Fruit fly (Drosophila melanogaster) whole organism, embryonic: ENCODE data around the gene UQCR-6.4L.
A peak's percentile ranks its signal among the peaks of the same experiment; 100 is the strongest.

Source experiments
- Awh ChIP-seq: fragments of 200-800 bp; sonication (Bioruptor generic); IDR thresholded peaks from 2 replicates; pipeline ENCODE4, ENCODE4 v1.3.6; 2022; ENCODE audit warnings: missing biosample characterization, missing genetic modification characterization
- B-H1 ChIP-seq: fragments of 200-800 bp; sonication (Bioruptor generic); IDR thresholded peaks from 3 replicates; pipeline ENCODE4 v1.3.6; 2022; ENCODE audit warnings: missing biosample characterization, missing genetic modification characterization
- Bgb ChIP-seq: fragments of 200-800 bp; sonication (Bioruptor generic); IDR thresholded peaks from 2 replicates; pipeline ENCODE4 v1.3.6; 2022; ENCODE audit warnings: missing biosample characterization, missing genetic modification characterization; ENCODE audit not compliant: partially characterized antibody
- CG10147 ChIP-seq: fragments of 200-800 bp; sonication (Bioruptor generic); optimal IDR thresholded peaks from 2 replicates; lab custom pipeline; 2019; ENCODE audit warnings: missing biosample characterization, mild to moderate bottlenecking, missing genetic modification characterization, moderate library complexity
- CG1024 ChIP-seq: fragments of 200-800 bp; sonication (Bioruptor generic); IDR thresholded peaks from 2 replicates; pipeline ENCODE4 v1.3.6; 2022; ENCODE audit warnings: missing biosample characterization, missing genetic modification characterization
- CG10321 ChIP-seq: fragments of 200-800 bp; sonication (Bioruptor generic); IDR thresholded peaks from 2 replicates; pipeline ENCODE4 v1.3.6; 2022; ENCODE audit warnings: missing biosample characterization, missing genetic modification characterization
- CG13424 ChIP-seq: fragments of 200-800 bp; sonication (Bioruptor generic); optimal IDR thresholded peaks from 2 replicates; lab custom pipeline; 2019; ENCODE audit warnings: missing biosample characterization, mild to moderate bottlenecking, missing genetic modification characterization, moderate library complexity
- CG14050 ChIP-seq: fragments of 200-800 bp; sonication (Bioruptor generic); IDR thresholded peaks from 3 replicates; pipeline ENCODE4 v1.3.6; 2022; ENCODE audit warnings: missing biosample characterization, missing genetic modification characterization
- CG15269 ChIP-seq: fragments of 200-800 bp; sonication (Bioruptor generic); optimal IDR thresholded peaks from 2 replicates; lab custom pipeline; 2018; ENCODE audit warnings: missing biosample characterization, mild to moderate bottlenecking, missing genetic modification characterization, moderate library complexity
- CG16813 ChIP-seq: fragments of 200-800 bp; sonication (Bioruptor generic); IDR thresholded peaks from 3 replicates; pipeline ENCODE4 v1.3.6; 2022; ENCODE audit warnings: missing biosample characterization, missing genetic modification characterization; ENCODE audit not compliant: partially characterized antibody
- CG16863 ChIP-seq: fragments of 200-800 bp; sonication (Bioruptor generic); optimal IDR thresholded peaks from 3 replicates; lab custom pipeline; 2016; ENCODE audit warnings: missing biosample characterization, missing genetic modification characterization
- CG18599 ChIP-seq: fragments of 200-800 bp; sonication (Bioruptor generic); optimal IDR thresholded peaks from 3 replicates; lab custom pipeline; 2017; ENCODE audit warnings: missing biosample characterization, missing genetic modification characterization, mild to moderate bottlenecking, moderate library complexity, missing genetic modification reagents
- CG30431 ChIP-seq: fragments of 200-800 bp; sonication (Bioruptor generic); optimal IDR thresholded peaks from 2 replicates; lab custom pipeline; 2017; ENCODE audit warnings: missing biosample characterization, missing genetic modification characterization
- CG31365 ChIP-seq: fragments of 200-800 bp; sonication (Bioruptor generic); optimal IDR thresholded peaks from 2 replicates; lab custom pipeline; 2018; ENCODE audit warnings: missing biosample characterization, mild to moderate bottlenecking, missing genetic modification characterization
- CG4282 ChIP-seq: fragments of 200-800 bp; sonication (Bioruptor generic); optimal IDR thresholded peaks from 2 replicates; lab custom pipeline; 2016; ENCODE audit warnings: missing biosample characterization, missing genetic modification characterization
- CG4360 ChIP-seq: fragments of 200-800 bp; sonication (Bioruptor generic); IDR thresholded peaks from 2 replicates; pipeline ENCODE4 v1.3.6; 2022; ENCODE audit warnings: missing biosample characterization, missing genetic modification characterization
- CG4404 ChIP-seq: fragments of 200-800 bp; sonication (Bioruptor generic); IDR thresholded peaks from 2 replicates; pipeline ENCODE4 v1.3.6; 2022; ENCODE audit warnings: missing biosample characterization, missing genetic modification characterization
- CG5245 ChIP-seq: fragments of 200-800 bp; sonication (Bioruptor generic); optimal IDR thresholded peaks from 3 replicates; lab custom pipeline; 2016; ENCODE audit warnings: missing biosample characterization, missing genetic modification characterization
- CG6175 ChIP-seq: fragments of 200-800 bp; sonication (Bioruptor generic); IDR thresholded peaks from 3 replicates; pipeline ENCODE4 v1.3.6; 2022; ENCODE audit warnings: missing biosample characterization, missing genetic modification characterization
- CG6813 ChIP-seq: fragments of 200-800 bp; sonication (Bioruptor generic); optimal IDR thresholded peaks from 2 replicates; lab custom pipeline; 2017; ENCODE audit warnings: missing biosample characterization, missing genetic modification characterization, mild to moderate bottlenecking, moderate library complexity, missing genetic modification reagents
- CG6854 ChIP-seq: fragments of 200-800 bp; sonication (Bioruptor generic); optimal IDR thresholded peaks from 3 replicates; lab custom pipeline; 2017; ENCODE audit warnings: missing biosample characterization, mild to moderate bottlenecking, missing genetic modification characterization
- CG7963 ChIP-seq: fragments of 200-800 bp; sonication (Bioruptor generic); IDR thresholded peaks from 3 replicates; pipeline ENCODE4 v1.3.6; 2022; ENCODE audit warnings: missing biosample characterization, missing genetic modification characterization; ENCODE audit not compliant: partially characterized antibody
- CG8924 ChIP-seq: fragments of 200-800 bp; optimal IDR thresholded peaks from 3 replicates; lab custom pipeline; 2019; ENCODE audit warnings: missing biosample characterization, mild to moderate bottlenecking, missing genetic modification characterization, moderate library complexity
- D19B ChIP-seq: fragments of 200-800 bp; sonication (Bioruptor generic); optimal IDR thresholded peaks from 2 replicates; lab custom pipeline; 2017; ENCODE audit warnings: missing biosample characterization, mild to moderate bottlenecking, missing genetic modification characterization
- Dp ChIP-seq: fragments of 200-800 bp; sonication (Bioruptor generic); optimal IDR thresholded peaks from 2 replicates; lab custom pipeline; 2018; ENCODE audit warnings: missing biosample characterization, mild to moderate bottlenecking, missing genetic modification characterization, moderate library complexity
- Drgx ChIP-seq: fragments of 200-800 bp; sonication (Bioruptor generic); IDR thresholded peaks from 2 replicates; pipeline ENCODE4 v1.3.6; 2022; ENCODE audit warnings: missing biosample characterization, missing genetic modification characterization
- Ets65A ChIP-seq: fragments of 200-800 bp; sonication (Bioruptor generic); peaks from one replicate; lab custom pipeline; 2016; ENCODE audit warnings: missing biosample characterization, missing genetic modification characterization
- Fer1 ChIP-seq: fragments of 200-800 bp; sonication (Bioruptor generic); optimal IDR thresholded peaks from 2 replicates; lab custom pipeline; 2017; ENCODE audit warnings: missing biosample characterization, mild to moderate bottlenecking, missing genetic modification characterization
- Fer3 ChIP-seq: fragments of 200-800 bp; sonication (Bioruptor generic); optimal IDR thresholded peaks from 2 replicates; lab custom pipeline; 2018; ENCODE audit warnings: missing biosample characterization, mild to moderate bottlenecking, missing genetic modification characterization, moderate library complexity
- Gug ChIP-seq: fragments of 200-800 bp; sonication (Bioruptor generic); IDR thresholded peaks from 4 replicates; pipeline ENCODE4 v1.3.6; 2022; ENCODE audit warnings: missing biosample characterization, missing genetic modification characterization
- H15 ChIP-seq: fragments of 200-800 bp; sonication (Bioruptor generic); IDR thresholded peaks from 3 replicates; pipeline ENCODE4 v1.3.6; 2022; ENCODE audit warnings: missing biosample characterization, missing genetic modification characterization
- Hr78 ChIP-seq, 2 experiments: fragments of 200-800 bp in 1 of 2; fragments of >200 bp in 1 of 2; sonication (Bioruptor generic) in 1 of 2; optimal IDR thresholded peaks; 2 replicates each; lab custom pipeline; 2017 to 2019; ENCODE audit warnings: missing biosample characterization in 2 of 2, missing genetic modification characterization in 2 of 2, mild to moderate bottlenecking in 1 of 2, moderate library complexity in 1 of 2
- Lpt ChIP-seq: fragments of >200 bp; optimal IDR thresholded peaks from 2 replicates; lab custom pipeline; 2018; ENCODE audit warnings: missing biosample characterization, missing genetic modification characterization
- Max ChIP-seq: fragments of 200-800 bp; sonication (Bioruptor generic); optimal IDR thresholded peaks from 2 replicates; lab custom pipeline; 2016; ENCODE audit warnings: missing biosample characterization, mild to moderate bottlenecking, missing genetic modification characterization
- Six4 ChIP-seq: fragments of 200-800 bp; sonication (Bioruptor generic); optimal IDR thresholded peaks from 2 replicates; lab custom pipeline; 2016; ENCODE audit warnings: missing biosample characterization, missing genetic modification characterization
- crc ChIP-seq: fragments of 200-800 bp; sonication (Bioruptor generic); optimal IDR thresholded peaks from 2 replicates; lab custom pipeline; 2016; ENCODE audit warnings: missing biosample characterization, missing genetic modification characterization
- croc ChIP-seq: fragments of 200-800 bp; sonication (Bioruptor generic); conservative IDR thresholded peaks from 3 replicates; pipeline ENCODE4 v1.3.6; 2022; ENCODE audit warnings: missing biosample characterization, missing genetic modification characterization
- crp ChIP-seq, 2 experiments: fragments of 200-800 bp; sonication (Bioruptor generic); optimal IDR thresholded peaks; 2 replicates in 1 of 2; 3 replicates in 1 of 2; lab custom pipeline; 2017; ENCODE audit warnings: missing biosample characterization in 2 of 2, missing genetic modification characterization in 2 of 2, mild to moderate bottlenecking in 1 of 2, moderate library complexity in 1 of 2
- fd64A ChIP-seq: fragments of 200-800 bp; sonication (Bioruptor generic); optimal IDR thresholded peaks from 3 replicates; lab custom pipeline; 2018; ENCODE audit warnings: missing biosample characterization, mild to moderate bottlenecking, missing genetic modification characterization
- hbn ChIP-seq: fragments of 200-800 bp; sonication (Bioruptor generic); IDR thresholded peaks from 2 replicates; pipeline ENCODE4 v1.3.6; 2022; ENCODE audit warnings: missing biosample characterization, missing genetic modification characterization; ENCODE audit not compliant: partially characterized antibody
- lbe ChIP-seq: fragments of 200-800 bp; sonication (Bioruptor generic); optimal IDR thresholded peaks from 2 replicates; lab custom pipeline; 2016; ENCODE audit warnings: missing biosample characterization, mild to moderate bottlenecking, missing genetic modification characterization
- nerfin-1 ChIP-seq: fragments of 200-800 bp; sonication (Bioruptor generic); optimal IDR thresholded peaks from 3 replicates; lab custom pipeline; 2019; ENCODE audit warnings: missing biosample characterization, mild to moderate bottlenecking, missing genetic modification characterization, moderate library complexity
- pho ChIP-seq: fragments of 200-800 bp; sonication (Bioruptor generic); optimal IDR thresholded peaks from 2 replicates; lab custom pipeline; 2016; ENCODE audit warnings: missing biosample characterization, missing genetic modification characterization
- sd ChIP-seq: fragments of 200-800 bp; sonication (Bioruptor generic); optimal IDR thresholded peaks from 3 replicates; lab custom pipeline; 2018; ENCODE audit warnings: missing biosample characterization, mild to moderate bottlenecking, missing genetic modification characterization, moderate library complexity
- seq ChIP-seq: fragments of 200-800 bp; sonication (Bioruptor generic); IDR thresholded peaks from 2 replicates; pipeline ENCODE4 v1.3.6; 2022; ENCODE audit warnings: missing biosample characterization, missing genetic modification characterization
- sna ChIP-seq: fragments of 200-800 bp; sonication (Bioruptor generic); IDR thresholded peaks from 2 replicates; pipeline ENCODE4 v1.3.6; 2022; ENCODE audit warnings: missing biosample characterization, missing genetic modification characterization; ENCODE audit not compliant: partially characterized antibody
- sob ChIP-seq: fragments of 200-800 bp; sonication (Bioruptor generic); IDR thresholded peaks from 2 replicates; pipeline ENCODE4 v1.3.6; 2022; ENCODE audit warnings: missing biosample characterization, missing genetic modification characterization
- tap ChIP-seq: fragments of 200-800 bp; optimal IDR thresholded peaks from 3 replicates; lab custom pipeline; 2019; ENCODE audit warnings: missing biosample characterization, mild to moderate bottlenecking, missing genetic modification characterization, moderate library complexity
- vfl ChIP-seq: fragments of 200-800 bp; sonication (Bioruptor generic); optimal IDR thresholded peaks from 2 replicates; lab custom pipeline; 2016; ENCODE audit warnings: missing biosample characterization, missing genetic modification characterization
- vnd ChIP-seq: fragments of 200-800 bp; sonication (Bioruptor generic); IDR thresholded peaks from 3 replicates; pipeline ENCODE4 v1.3.6; 2022; ENCODE audit warnings: missing biosample characterization, missing genetic modification characterization; ENCODE audit not compliant: partially characterized antibody

Gene UQCR-6.4L

dm6 chr3L:16542998-16543624 lies 23.4 kb upstream of the UQCR-6.4L start, which contains the start of gene CG43373 (continued):
- TF ChIP-seq Hr78 (GFP tag; optimal IDR thresholded peaks at IDR 0.05; lab: Kevin White, UChicago) (no peak), Lpt (GFP tag; lab: Kevin White, UChicago) (no peak), CG16813 (no peak), Fer3 (no peak), CG16863 (GFP tag; lab: Kevin White, UChicago) (no peak), vfl (GFP tag; lab: Kevin White, UChicago) (no peak), CG5245 (GFP tag; lab: Kevin White, UChicago) (no peak), CG6813 (GFP tag; lab: Kevin White, UChicago) (no peak), CG18599 (GFP tag; lab: Kevin White, UChicago) (peak; percentile 54), CG4360 (GFP tag; lab: Robert Waterston, UW) (no peak), vnd (GFP tag; lab: Robert Waterston, UW) (no peak), CG10321 (GFP tag; lab: Robert Waterston, UW) (no peak), D19B (no peak), CG31365 (tag; lab: Kevin White, UChicago) (no peak), Bgb (no peak), tap (tag; lab: Kevin White, UChicago) (no peak), sob (GFP tag; lab: Robert Waterston, UW) (no peak), nerfin-1 (tag; lab: Kevin White, UChicago) (no peak), B-H1 (no peak), fd64A (GFP tag; lab: Kevin White, UChicago) (no peak), seq (no peak), hbn (no peak), CG30431 (GFP tag; lab: Kevin White, UChicago) (no peak), CG4282 (GFP tag; lab: Kevin White, UChicago) (no peak), sna (GFP tag; lab: Robert Waterston, UW) (no peak), crp (GFP tag; optimal IDR thresholded peaks at IDR 0.05; lab: Kevin White, UChicago) (no peak), CG10147 (no peak), CG13424 (no peak), Gug (GFP tag; lab: Robert Waterston, UW) (no peak), crc (no peak), Ets65A (peak; percentile 62), croc (GFP tag; lab: Robert Waterston, UW) (no peak), Drgx (no peak), Awh (no peak), CG8924 (tag; lab: Kevin White, UChicago) (no peak), H15 (GFP tag; lab: Robert Waterston, UW) (no peak), lbe (no peak), Dp (no peak), CG7963 (GFP tag; lab: Robert Waterston, UW) (no peak), pho (GFP tag; lab: Kevin White, UChicago) (no peak), CG14050 (GFP tag; lab: Robert Waterston, UW) (no peak), Fer1 (peak; percentile 61), sd (tag; lab: Kevin White, UChicago) (peak; percentile 2), CG6854 (GFP tag; lab: Kevin White, UChicago) (peak; percentile 22), CG1024 (GFP tag; lab: Robert Waterston, UW) (no peak), Six4 (GFP tag; lab: Kevin White, UChicago) (no peak), Max (GFP tag; lab: Kevin White, UChicago) (no peak), CG6175 (GFP tag; lab: Robert Waterston, UW) (no peak), CG4404 (GFP tag; lab: Robert Waterston, UW) (no peak), CG15269 (no peak)
